Fruit fly (Drosophila melanogaster): Measurements from ENCODE around the gene Task6.

The Task6 gene

dm6 chr3R:13713541-13713940 lies 39.2 kb upstream of the Task6 start (continued):
- TF ChIP-seq stc (GFP tag; IDR thresholded peaks at IDR 0.05): no peak
- TF ChIP-seq B-H2 (GFP tag; optimal IDR thresholded peaks at IDR 0.05): no peak
- peak; percentile 0 for TF ChIP-seq oc (tag; optimal IDR thresholded peaks at IDR 0.05)
- no peak for TF ChIP-seq CG9932 (GFP tag; IDR thresholded peaks at IDR 0.05)
- no peak for TF ChIP-seq corto (GFP tag; optimal IDR thresholded peaks at IDR 0.05)
- TF ChIP-seq Oli (tag; optimal IDR thresholded peaks at IDR 0.05): peak; percentile 9
- TF ChIP-seq gt (GFP tag; IDR thresholded peaks at IDR 0.05): no peak
- no peak for TF ChIP-seq Abd-B (GFP tag; optimal IDR thresholded peaks at IDR 0.05)
- no peak for TF ChIP-seq CG5245 (GFP tag; optimal IDR thresholded peaks at IDR 0.05)
- TF ChIP-seq crp (GFP tag; optimal IDR thresholded peaks at IDR 0.05): no peak
- TF ChIP-seq CG9437 (GFP tag; optimal IDR thresholded peaks at IDR 0.05): peak; percentile 32
- TF ChIP-seq sd (tag; optimal IDR thresholded peaks at IDR 0.05): no peak
- no peak for TF ChIP-seq CG15514 (GFP tag; optimal IDR thresholded peaks at IDR 0.05)
- TF ChIP-seq CG14014 (GFP tag; IDR thresholded peaks at IDR 0.05): no peak
- peak; percentile 24 for TF ChIP-seq CG12104 (GFP tag; optimal IDR thresholded peaks at IDR 0.05)
- 0 out of 3 replicates have a peak, but pooled peaks have one; percentile 23 for TF ChIP-seq so (GFP tag; IDR thresholded peaks at IDR 0.05)
- TF ChIP-seq CG18599 (GFP tag; optimal IDR thresholded peaks at IDR 0.05): peak; percentile 20
- TF ChIP-seq Hey (tag; optimal IDR thresholded peaks at IDR 0.05): no peak
- TF ChIP-seq pnt (GFP tag; optimal IDR thresholded peaks at IDR 0.05): no peak
- no peak for TF ChIP-seq Elba2 (GFP tag; optimal IDR thresholded peaks at IDR 0.05)
- TF ChIP-seq gro (GFP tag; optimal IDR thresholded peaks at IDR 0.05): no peak
- peak; percentile 23 for TF ChIP-seq Spps (tag; optimal IDR thresholded peaks at IDR 0.05)
- TF ChIP-seq Ssrp (tag; optimal IDR thresholded peaks at IDR 0.05): peak; percentile 49
- TF ChIP-seq CHES-1-like (GFP tag; optimal IDR thresholded peaks at IDR 0.05): no peak
- no peak for TF ChIP-seq chif (GFP tag; optimal IDR thresholded peaks at IDR 0.05)
- TF ChIP-seq CG10654 (GFP tag; optimal IDR thresholded peaks at IDR 0.05): peak; percentile 24
- TF ChIP-seq gcm (GFP tag; optimal IDR thresholded peaks at IDR 0.05): peak; percentile 20
- TF ChIP-seq crol (GFP tag; IDR thresholded peaks at IDR 0.05): no peak
- TF ChIP-seq CG8089 (GFP tag; optimal IDR thresholded peaks at IDR 0.05): no peak
- no peak for TF ChIP-seq CG11695 (GFP tag; IDR thresholded peaks at IDR 0.05)
- no peak for TF ChIP-seq CG34376 (GFP tag; optimal IDR thresholded peaks at IDR 0.05)
- TF ChIP-seq odd (GFP tag; optimal IDR thresholded peaks at IDR 0.05): no peak
- TF ChIP-seq az2 (GFP tag; optimal IDR thresholded peaks at IDR 0.05): peak; percentile 15
- TF ChIP-seq ac (GFP tag; optimal IDR thresholded peaks at IDR 0.05): no peak
- peak; percentile 66 for TF ChIP-seq Asciz (GFP tag; optimal IDR thresholded peaks at IDR 0.05)
- TF ChIP-seq p53 (GFP tag; optimal IDR thresholded peaks at IDR 0.05): no peak
- TF ChIP-seq Ets65A (GFP tag): no peak
- no peak for TF ChIP-seq emc (GFP tag; optimal IDR thresholded peaks at IDR 0.05)
- TF ChIP-seq sc (optimal IDR thresholded peaks at IDR 0.05): no peak
- TF ChIP-seq sc (GFP tag; optimal IDR thresholded peaks at IDR 0.05): peak; percentile 28
- no peak for TF ChIP-seq cg (GFP tag; optimal IDR thresholded peaks at IDR 0.05)
- no peak for TF ChIP-seq CG4617 (GFP tag; optimal IDR thresholded peaks at IDR 0.05; ENCODE audit: borderline replicate concordance)
- no peak for TF ChIP-seq gsb (GFP tag; IDR thresholded peaks at IDR 0.05)
- TF ChIP-seq CG1832 (GFP tag; optimal IDR thresholded peaks at IDR 0.05): no peak
- TF ChIP-seq CG10366 (GFP tag; IDR thresholded peaks at IDR 0.05): no peak
- no peak for TF ChIP-seq ftz-f1 (GFP tag; optimal IDR thresholded peaks at IDR 0.05)
- TF ChIP-seq dmrt11E (tag; optimal IDR thresholded peaks at IDR 0.05): peak; percentile 65
- TF ChIP-seq CG2116 (GFP tag; optimal IDR thresholded peaks at IDR 0.05): peak; percentile 27
- peak; percentile 53 for TF ChIP-seq unpg (GFP tag; optimal IDR thresholded peaks at IDR 0.05)
- TF ChIP-seq Antp (GFP tag; optimal IDR thresholded peaks at IDR 0.05): no peak
- TF ChIP-seq CG34224 (GFP tag; IDR thresholded peaks at IDR 0.05; ENCODE audit: partially characterized antibody): no peak
- TF ChIP-seq lab (GFP tag; optimal IDR thresholded peaks at IDR 0.05): peak; percentile 16
